Fruit fly (Drosophila melanogaster): ENCODE data around the gene Tsp.

The Tsp gene

dm6 chr2L:6700742-6701141, 8.1 kb downstream of the Tsp start (continued):
- TF ChIP-seq ssp (GFP tag; IDR thresholded peaks at IDR 0.05) (no peak), ara (GFP tag; IDR thresholded peaks at IDR 0.05) (peak; percentile 15; the same call in 1 of the 2 replicates), eve (GFP tag; optimal IDR thresholded peaks at IDR 0.05) (peak in 1 of 2 experiments; percentile 38), CG8089 (GFP tag; optimal IDR thresholded peaks at IDR 0.05) (peak; percentile 66), CrebB (tag; optimal IDR thresholded peaks at IDR 0.05) (peak; percentile 24), CG7928 (GFP tag; optimal IDR thresholded peaks at IDR 0.05) (no peak), ab (GFP tag; optimal IDR thresholded peaks at IDR 0.05) (no peak), CG13287 (GFP tag; IDR thresholded peaks at IDR 0.05; ENCODE audit: partially characterized antibody) (no peak), CG10654 (GFP tag; optimal IDR thresholded peaks at IDR 0.05) (peak; percentile 4), CG11560 (tag; IDR thresholded peaks at IDR 0.05) (no peak), CG2889 (GFP tag; IDR thresholded peaks at IDR 0.05) (no peak), trem (tag; optimal IDR thresholded peaks at IDR 0.05) (peak; percentile 5), CG1603 (tag; optimal IDR thresholded peaks at IDR 0.05) (peak; percentile 70), CG12104 (GFP tag; optimal IDR thresholded peaks at IDR 0.05) (no peak), CG4820 (GFP tag; optimal IDR thresholded peaks at IDR 0.05) (no peak), wor (GFP tag; IDR thresholded peaks at IDR 0.05) (no peak), CG14050 (GFP tag; IDR thresholded peaks at IDR 0.05) (no peak), zen2 (GFP tag; IDR thresholded peaks at IDR 0.05; ENCODE audit: partially characterized antibody) (no peak), amos (GFP tag; IDR thresholded peaks at IDR 0.05; ENCODE audit: partially characterized antibody) (no peak), CG6654 (GFP tag; optimal IDR thresholded peaks at IDR 0.05) (no peak), CkIIα-i1 (GFP tag; IDR thresholded peaks at IDR 0.05) (no peak), CG33557 (GFP tag; optimal IDR thresholded peaks at IDR 0.05) (peak; percentile 54), Bgb (GFP tag; IDR thresholded peaks at IDR 0.05; ENCODE audit: partially characterized antibody) (no peak), sr (GFP tag; IDR thresholded peaks at IDR 0.05) (no peak), CG9437 (GFP tag; optimal IDR thresholded peaks at IDR 0.05) (no peak), CG3995 (GFP tag; optimal IDR thresholded peaks at IDR 0.05) (no peak), CG32532 (GFP tag; IDR thresholded peaks at IDR 0.05) (0 out of 2 replicates have a peak, but pooled peaks have one; percentile 5), CG8388 (GFP tag; optimal IDR thresholded peaks at IDR 0.05) (no peak), salm (tag; optimal IDR thresholded peaks at IDR 0.05) (no peak), CG17612 (GFP tag; IDR thresholded peaks at IDR 0.05) (no peak), mam (GFP tag; optimal IDR thresholded peaks at IDR 0.05) (no peak), stwl (tag; optimal IDR thresholded peaks at IDR 0.05) (peak; percentile 31), CG15269 (tag; optimal IDR thresholded peaks at IDR 0.05) (no peak), Sry-δ (GFP tag; optimal IDR thresholded peaks at IDR 0.05) (no peak), pros (GFP tag; optimal IDR thresholded peaks at IDR 0.05) (no peak), CTCF (GFP tag; optimal IDR thresholded peaks at IDR 0.05) (no peak), CG14667 (GFP tag; IDR thresholded peaks at IDR 0.05) (no peak), Dip2 (GFP tag; IDR thresholded peaks at IDR 0.05) (no peak), unc-4 (GFP tag; IDR thresholded peaks at IDR 0.05; ENCODE audit: partially characterized antibody) (no peak), CG7963 (GFP tag; IDR thresholded peaks at IDR 0.05; ENCODE audit: partially characterized antibody) (no peak), CG6254 (GFP tag; optimal IDR thresholded peaks at IDR 0.05) (no peak), zfh2 (GFP tag; optimal IDR thresholded peaks at IDR 0.05) (no peak), Eip74EF (GFP tag; optimal IDR thresholded peaks at IDR 0.05) (no peak), trh (GFP tag; optimal IDR thresholded peaks at IDR 0.05) (no peak), CG33213 (GFP tag; optimal IDR thresholded peaks at IDR 0.05) (peak; percentile 20), CG1647 (GFP tag; optimal IDR thresholded peaks at IDR 0.05) (no peak), CG30020 (tag; optimal IDR thresholded peaks at IDR 0.05) (no peak), tap (tag; optimal IDR thresholded peaks at IDR 0.05) (no peak), CG43689 (GFP tag; IDR thresholded peaks at IDR 0.05) (no peak), Gsc (GFP tag; IDR thresholded peaks at IDR 0.05) (no peak), pzg (GFP tag; optimal IDR thresholded peaks at IDR 0.05) (no peak), Usf (GFP tag; optimal IDR thresholded peaks at IDR 0.05) (no peak)
